Worm (Caenorhabditis elegans) whole organism, L4 larva: ENCODE results near the gene Y62H9A.16.

ENCODE experiments used
- F10B5.3 ChIP-seq: sonication (generic microtip); optimal IDR thresholded peaks from 2 replicates; lab custom pipeline; 2016; ENCODE audit warnings: mild to moderate bottlenecking, missing genetic modification characterization, missing compliant biosample characterization
- dmd-6 ChIP-seq: fragments of 200-800 bp; sonication (Bioruptor generic); IDR thresholded peaks from 2 replicates; pipeline ENCODE4 v1.3.6; 2022; ENCODE audit warnings: missing genetic modification reagents, missing genetic modification characterization, missing compliant biosample characterization
- hif-1 ChIP-seq, 2 experiments: sonication (generic microtip); optimal IDR thresholded peaks; 2 replicates each; lab custom pipeline; 2016 to 2017; ENCODE audit warnings: missing compliant biosample characterization in 2 of 2, missing genetic modification characterization in 2 of 2, missing genetic modification reagents in 2 of 2, missing genotype in 2 of 2, mild to moderate bottlenecking in 1 of 2
- hlh-11 ChIP-seq: fragments of 200-800 bp; sonication (Bioruptor generic); optimal IDR thresholded peaks from 2 replicates; lab custom pipeline; 2018; ENCODE audit warnings: mild to moderate bottlenecking, missing genetic modification characterization, missing compliant biosample characterization
- snpc-4 ChIP-seq: fragments of 150-350 bp; optimal IDR thresholded peaks from 2 replicates; lab custom pipeline; 2014; ENCODE audit warnings: missing biosample characterization, missing genetic modification characterization

Y62H9A.16 gene

DNA sequence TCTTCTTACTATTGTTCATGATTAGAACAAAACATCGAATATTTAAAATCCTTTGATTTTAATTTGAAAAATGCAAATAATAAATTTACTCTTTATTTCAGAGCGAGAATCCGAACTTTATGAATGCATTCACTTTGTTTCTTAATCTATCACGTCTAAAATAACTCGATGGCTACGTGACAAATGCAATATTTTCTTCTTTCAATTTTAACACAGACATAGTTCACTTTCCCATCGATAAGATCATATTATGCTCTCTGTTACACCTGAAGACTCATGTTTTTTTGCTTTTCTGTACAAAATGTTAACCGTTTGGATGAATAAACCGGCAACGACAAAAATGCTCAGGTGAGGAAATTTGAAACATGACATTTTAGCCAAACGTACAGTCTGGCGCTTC lies 51.5 kb downstream of the Y62H9A.16 start (continued):
- peak; percentile 21; the same call in 1 of the 2 replicates for TF ChIP-seq dmd-6 (GFP tag; lab: Robert Waterston, UW)
- TF ChIP-seq hif-1 (tag; optimal IDR thresholded peaks at IDR 0.05; lab: Kevin White, UChicago) = peak in 1 of 2 experiments; percentile 99
- no peak for TF ChIP-seq F10B5.3
- TF ChIP-seq snpc-4 = no peak
- TF ChIP-seq hlh-11 (tag; lab: Kevin White, UChicago) = peak; percentile 7
